Worm (Caenorhabditis elegans): ENCODE results near the gene rab-33.

The rab-33 gene

DNA sequence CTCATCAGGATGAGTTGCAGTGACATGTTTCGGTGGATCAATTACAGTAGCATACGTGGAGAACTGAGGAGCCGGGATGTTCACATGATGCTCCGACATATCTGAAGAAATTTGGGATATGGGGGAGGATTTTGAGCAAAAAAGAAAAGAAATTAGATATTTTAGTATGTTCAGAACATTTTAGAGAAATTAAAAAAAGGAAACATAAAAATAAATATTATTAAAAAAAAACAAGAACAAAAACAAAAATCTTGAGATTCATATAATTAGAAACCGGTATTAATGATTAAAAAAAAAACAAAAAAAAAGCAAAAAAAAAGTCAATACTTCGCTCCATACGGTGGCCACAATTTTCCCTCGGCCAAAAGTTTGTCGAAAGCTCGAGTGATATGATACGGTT, at the start of gene rab-33:
rab-33 (minus strand) TSS at position 101 of the 400 bp plus-strand sequence.
- no peak for TF ChIP-seq med-1 (GFP tag; optimal IDR thresholded peaks at IDR 0.05; ENCODE audit: insufficient read depth)
- no peak for TF ChIP-seq tab-1 (GFP tag; IDR thresholded peaks at IDR 0.05)
- no peak for TF ChIP-seq klf-2 (GFP tag; conservative IDR thresholded peaks at IDR 0.05)
- no peak for TF ChIP-seq cog-1 (tag; optimal IDR thresholded peaks at IDR 0.05)
- TF ChIP-seq ref-1 (GFP tag; conservative IDR thresholded peaks at IDR 0.05) = no peak
- no peak for TF ChIP-seq ztf-29 (GFP tag; IDR thresholded peaks at IDR 0.05)
- TF ChIP-seq ztf-23 (GFP tag; IDR thresholded peaks at IDR 0.05) = no peak
- no peak for TF ChIP-seq flt-1 (GFP tag; IDR thresholded peaks at IDR 0.05)
- TF ChIP-seq T22C8.4 (GFP tag; IDR thresholded peaks at IDR 0.05) = no peak

DNA sequence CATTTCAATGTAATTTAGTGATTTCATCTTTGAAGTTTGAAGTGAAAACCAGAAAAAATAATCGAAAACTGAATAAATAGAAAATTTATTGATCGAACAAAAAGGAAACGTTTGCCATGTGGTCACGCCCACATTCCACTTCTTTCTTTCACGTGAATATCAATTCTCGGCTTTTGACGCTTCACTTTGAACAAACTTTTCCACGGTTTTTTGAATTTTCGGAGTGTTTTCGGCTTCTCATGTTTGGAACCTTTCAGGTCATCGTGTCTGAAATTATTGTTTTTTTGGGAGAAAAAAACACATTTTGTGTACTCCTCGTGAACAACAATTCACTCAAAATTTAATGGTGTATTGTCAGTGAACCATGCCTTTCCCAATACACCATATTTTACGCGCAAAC, 49.3 kb upstream of the rab-33 start, which contains the start of gene T21C12.8:
T21C12.8 (minus strand) TSS at position 101 of the 400 bp plus-strand sequence.
- TF ChIP-seq tab-1 (GFP tag; IDR thresholded peaks at IDR 0.05) (no peak), flt-1 (GFP tag; IDR thresholded peaks at IDR 0.05) (no peak)

DNA sequence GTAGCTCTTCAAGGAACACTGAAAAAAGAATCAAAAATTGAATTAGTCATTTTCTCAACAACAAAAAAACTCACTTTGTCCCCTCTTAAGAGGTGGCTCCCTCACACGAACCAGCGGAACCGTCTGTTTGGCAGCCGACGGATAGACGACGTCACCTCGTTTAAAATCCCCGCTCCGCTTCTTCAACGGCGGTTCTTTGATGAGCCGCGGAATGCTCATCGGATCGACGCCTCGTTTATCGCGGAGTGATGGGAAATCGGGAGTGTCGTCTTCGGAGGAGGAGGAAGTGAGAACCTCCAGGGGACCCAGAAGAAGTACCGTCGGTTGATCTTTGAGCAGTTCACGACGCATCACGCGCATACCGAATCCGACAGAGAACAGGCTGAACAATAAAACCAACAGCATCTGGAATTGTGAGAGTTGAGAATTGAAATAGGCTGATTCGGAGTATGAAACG, 35.1 kb upstream of the rab-33 start, which contains the start of gene nlp-68:
nlp-68 (minus strand) TSS at position 407 of the 457 bp plus-strand sequence.
- TF ChIP-seq tab-1 (GFP tag; IDR thresholded peaks at IDR 0.05) = no peak
- no peak for TF ChIP-seq cog-1 (tag; optimal IDR thresholded peaks at IDR 0.05)
- TF ChIP-seq ztf-29 (GFP tag; IDR thresholded peaks at IDR 0.05) = no peak
- TF ChIP-seq ztf-23 (GFP tag; IDR thresholded peaks at IDR 0.05) = no peak
- no peak for TF ChIP-seq T22C8.4 (GFP tag; IDR thresholded peaks at IDR 0.05)
- TF ChIP-seq med-1 (GFP tag; optimal IDR thresholded peaks at IDR 0.05; ENCODE audit: insufficient read depth) = no peak
- no peak for TF ChIP-seq flt-1 (GFP tag; IDR thresholded peaks at IDR 0.05)
- no peak for TF ChIP-seq klf-2 (GFP tag; conservative IDR thresholded peaks at IDR 0.05)
- no peak for TF ChIP-seq ref-1 (GFP tag; conservative IDR thresholded peaks at IDR 0.05)

DNA sequence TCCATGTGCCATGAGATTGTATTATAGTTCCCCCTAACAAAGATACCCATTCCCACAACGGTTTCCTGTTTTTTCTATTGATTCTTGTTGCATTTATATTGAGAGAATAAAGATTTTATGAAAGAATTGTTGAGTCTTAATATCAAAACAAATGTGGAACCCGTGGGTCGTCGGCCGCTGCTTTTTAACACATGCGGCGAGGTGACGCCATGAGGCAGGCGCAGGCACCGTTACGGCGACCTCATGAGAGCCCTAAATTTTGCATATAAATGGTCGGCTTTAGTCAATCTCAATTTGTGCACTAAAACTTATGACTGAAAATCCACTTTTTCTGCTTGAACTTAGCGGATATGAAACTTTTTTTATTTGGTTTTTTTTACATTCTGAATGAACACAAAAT, 33.9 kb upstream of the rab-33 start:
- TF ChIP-seq flt-1 (GFP tag; IDR thresholded peaks at IDR 0.05) (no peak), ref-1 (GFP tag; conservative IDR thresholded peaks at IDR 0.05) (no peak)

DNA sequence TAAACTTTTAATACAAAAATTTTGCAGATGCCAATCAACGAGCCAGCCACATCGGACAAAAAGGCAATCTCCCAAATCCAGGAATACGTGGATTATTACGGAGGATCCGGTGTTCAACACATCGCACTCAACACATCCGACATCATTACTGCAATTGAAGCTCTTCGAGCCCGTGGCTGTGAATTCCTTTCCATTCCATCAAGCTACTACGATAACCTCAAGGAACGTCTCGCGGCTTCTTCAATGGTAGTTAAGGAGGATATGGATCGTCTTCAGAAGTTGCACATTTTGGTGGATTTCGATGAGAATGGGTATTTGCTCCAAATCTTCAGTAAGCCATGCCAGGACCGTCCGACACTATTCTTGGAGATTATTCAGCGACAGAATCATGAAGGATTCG, 33.4 kb upstream of the rab-33 start:
- TF ChIP-seq ztf-29 (GFP tag; IDR thresholded peaks at IDR 0.05) (no peak), T22C8.4 (GFP tag; IDR thresholded peaks at IDR 0.05) (no peak), cog-1 (tag; optimal IDR thresholded peaks at IDR 0.05) (no peak), tab-1 (GFP tag; IDR thresholded peaks at IDR 0.05) (no peak), med-1 (GFP tag; optimal IDR thresholded peaks at IDR 0.05; ENCODE audit: insufficient read depth) (no peak), flt-1 (GFP tag; IDR thresholded peaks at IDR 0.05) (no peak)

DNA sequence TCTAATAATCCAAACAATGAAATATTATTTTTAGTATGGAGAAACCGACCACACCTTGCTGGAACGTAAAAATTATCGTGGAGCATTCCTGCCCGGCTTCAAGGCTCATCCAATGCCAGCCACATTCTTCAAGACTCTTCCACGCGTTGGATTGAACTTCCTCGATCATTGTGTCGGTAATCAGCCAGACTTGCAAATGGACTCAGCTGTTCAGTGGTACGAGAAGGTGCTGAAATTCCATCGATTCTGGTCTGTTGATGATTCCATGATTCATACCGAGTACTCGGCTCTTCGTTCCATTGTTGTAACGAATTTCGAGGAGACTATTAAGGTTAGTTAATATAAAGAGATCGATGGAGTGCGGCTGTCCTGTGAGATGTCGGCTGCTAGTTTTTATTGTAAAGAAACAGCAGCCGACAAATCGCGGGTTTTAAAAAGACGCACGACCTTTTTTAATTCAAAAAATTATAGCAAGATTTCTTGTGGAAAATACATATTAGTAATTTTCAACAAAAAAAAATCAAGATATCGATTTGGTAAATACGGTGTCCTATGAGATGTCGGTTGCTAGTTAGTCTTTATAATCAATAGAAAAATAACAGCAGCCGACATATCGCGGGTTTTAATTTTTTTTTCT, 32.6 kb upstream of the rab-33 start:
- TF ChIP-seq klf-2 (GFP tag; conservative IDR thresholded peaks at IDR 0.05) = no peak
- TF ChIP-seq ref-1 (GFP tag; conservative IDR thresholded peaks at IDR 0.05) = no peak
- TF ChIP-seq med-1 (GFP tag; optimal IDR thresholded peaks at IDR 0.05; ENCODE audit: insufficient read depth) = no peak
- TF ChIP-seq ztf-29 (GFP tag; IDR thresholded peaks at IDR 0.05) = no peak
- TF ChIP-seq ztf-23 (GFP tag; IDR thresholded peaks at IDR 0.05) = no peak
- TF ChIP-seq T22C8.4 (GFP tag; IDR thresholded peaks at IDR 0.05) = no peak
- TF ChIP-seq tab-1 (GFP tag; IDR thresholded peaks at IDR 0.05) = no peak
- no peak for TF ChIP-seq cog-1 (tag; optimal IDR thresholded peaks at IDR 0.05)
- TF ChIP-seq flt-1 (GFP tag; IDR thresholded peaks at IDR 0.05) = no peak

DNA sequence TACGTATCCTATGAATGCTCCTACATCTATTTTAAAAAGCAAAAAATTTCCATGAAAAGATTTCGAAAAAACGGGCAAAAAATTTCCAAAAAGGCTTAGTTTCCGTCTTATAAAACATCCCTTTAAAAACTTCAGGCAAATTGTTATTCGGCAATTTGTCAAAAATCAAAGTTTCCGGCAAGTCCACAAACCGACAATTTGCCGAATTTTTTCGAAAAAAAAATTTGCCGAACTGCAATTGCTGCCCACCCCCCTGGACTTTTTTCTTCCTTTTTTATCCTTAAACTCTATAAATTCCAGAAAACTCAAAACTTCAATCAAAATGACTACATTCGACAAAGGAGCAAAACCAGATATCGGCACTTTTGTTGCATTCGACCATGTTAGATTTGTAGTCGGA, 31.6 kb upstream of the rab-33 start, which contains the start of gene hpd-1:
hpd-1 (plus strand) TSS at position 301 of the 400 bp plus-strand sequence.
- TF ChIP-seq med-1 (GFP tag; optimal IDR thresholded peaks at IDR 0.05; ENCODE audit: insufficient read depth) = no peak
- no peak for TF ChIP-seq ref-1 (GFP tag; conservative IDR thresholded peaks at IDR 0.05)
- TF ChIP-seq ztf-23 (GFP tag; IDR thresholded peaks at IDR 0.05) = no peak
- TF ChIP-seq tab-1 (GFP tag; IDR thresholded peaks at IDR 0.05) = no peak
- TF ChIP-seq ztf-29 (GFP tag; IDR thresholded peaks at IDR 0.05) = no peak
- TF ChIP-seq cog-1 (tag; optimal IDR thresholded peaks at IDR 0.05) = no peak
- no peak for TF ChIP-seq flt-1 (GFP tag; IDR thresholded peaks at IDR 0.05)
- no peak for TF ChIP-seq klf-2 (GFP tag; conservative IDR thresholded peaks at IDR 0.05)
- TF ChIP-seq T22C8.4 (GFP tag; IDR thresholded peaks at IDR 0.05) = no peak

DNA sequence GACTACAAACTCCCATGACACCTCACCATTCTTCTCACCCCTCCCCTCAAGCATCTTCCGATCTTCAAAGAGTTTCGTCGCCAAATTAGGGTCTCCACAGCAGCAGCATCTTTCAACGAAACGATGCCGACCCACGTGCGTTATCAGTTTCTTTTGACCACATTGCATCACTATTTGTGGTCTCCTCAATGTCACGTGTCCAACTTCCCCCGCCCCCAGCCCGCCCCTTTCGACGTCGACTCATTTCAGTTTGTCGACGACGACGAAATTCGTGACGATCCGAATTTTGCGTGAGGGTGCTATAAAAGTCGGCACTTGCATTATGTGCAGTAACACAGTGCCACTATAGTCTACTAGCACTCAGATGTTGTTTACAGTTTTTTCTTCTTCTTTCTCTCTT, 30.5 kb upstream of the rab-33 start:
- no peak for TF ChIP-seq cog-1 (tag; optimal IDR thresholded peaks at IDR 0.05)
- TF ChIP-seq klf-2 (GFP tag; conservative IDR thresholded peaks at IDR 0.05) = no peak
- no peak for TF ChIP-seq tab-1 (GFP tag; IDR thresholded peaks at IDR 0.05)
- no peak for TF ChIP-seq ztf-23 (GFP tag; IDR thresholded peaks at IDR 0.05)
- no peak for TF ChIP-seq med-1 (GFP tag; optimal IDR thresholded peaks at IDR 0.05; ENCODE audit: insufficient read depth)
- TF ChIP-seq ztf-29 (GFP tag; IDR thresholded peaks at IDR 0.05) = no peak

DNA sequence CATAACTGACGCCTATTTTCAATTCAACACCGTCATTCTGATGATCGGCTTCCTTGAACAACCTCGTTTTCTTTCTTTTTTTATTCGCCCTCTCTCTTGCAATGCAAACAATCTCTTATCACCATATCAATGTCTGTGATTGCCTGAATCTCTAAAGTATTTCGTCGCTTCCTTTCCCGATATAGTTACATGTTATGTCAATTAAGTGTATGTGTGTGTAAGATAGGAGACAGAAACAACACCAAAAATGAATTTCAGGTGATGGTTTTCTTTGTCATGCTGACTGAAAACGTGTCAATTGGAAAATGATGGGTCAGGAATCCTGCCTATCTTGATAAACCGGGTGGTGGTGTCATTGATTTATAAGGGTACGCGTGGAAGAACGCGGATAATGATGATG, 29.7 kb upstream of the rab-33 start:
- TF ChIP-seq cog-1 (tag; optimal IDR thresholded peaks at IDR 0.05) (no peak), flt-1 (GFP tag; IDR thresholded peaks at IDR 0.05) (no peak), med-1 (GFP tag; optimal IDR thresholded peaks at IDR 0.05; ENCODE audit: insufficient read depth) (no peak), ztf-29 (GFP tag; IDR thresholded peaks at IDR 0.05) (no peak)

DNA sequence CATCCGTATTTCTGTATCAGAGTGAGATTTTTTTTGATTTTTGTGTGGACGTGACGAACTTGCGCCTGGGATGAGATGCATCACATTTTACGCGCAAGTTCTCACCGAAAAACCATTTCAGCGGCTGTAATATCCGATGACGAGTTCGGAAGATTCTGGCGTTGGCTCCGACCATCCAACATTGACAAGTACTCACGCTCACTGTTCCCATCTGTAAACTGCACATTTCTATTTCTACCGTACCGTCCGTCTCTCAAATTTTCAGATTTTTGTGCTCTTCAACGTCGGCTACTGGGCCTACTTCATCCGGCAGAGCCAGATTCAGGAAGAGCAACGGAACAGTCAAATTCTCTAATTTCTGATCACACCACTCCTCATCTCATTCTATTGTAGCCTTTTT, 23.8 kb upstream of the rab-33 start:
- TF ChIP-seq flt-1 (GFP tag; IDR thresholded peaks at IDR 0.05) (no peak), ref-1 (GFP tag; conservative IDR thresholded peaks at IDR 0.05) (no peak), ztf-23 (GFP tag; IDR thresholded peaks at IDR 0.05) (no peak), tab-1 (GFP tag; IDR thresholded peaks at IDR 0.05) (no peak), ztf-29 (GFP tag; IDR thresholded peaks at IDR 0.05) (no peak)

DNA sequence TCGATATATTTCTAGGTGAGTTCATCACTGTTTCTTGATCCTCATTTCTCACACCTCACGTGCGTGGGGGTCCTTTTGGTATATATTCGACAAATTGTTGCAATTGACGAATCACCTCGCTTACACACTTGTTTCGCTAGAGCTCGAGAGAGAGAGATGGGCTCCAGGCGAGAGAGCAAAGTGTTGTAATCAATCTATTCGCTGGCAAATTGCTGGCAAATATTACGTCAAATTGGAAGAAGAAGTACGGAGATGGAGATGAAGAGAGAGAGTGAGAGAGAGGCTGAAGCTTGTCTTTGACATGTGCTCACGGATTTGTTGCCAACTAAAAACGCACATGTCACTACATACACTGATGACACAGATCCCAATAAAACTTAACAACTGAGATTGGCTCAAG, 22.3 kb upstream of the rab-33 start:
- no peak for TF ChIP-seq ztf-23 (GFP tag; IDR thresholded peaks at IDR 0.05)
- TF ChIP-seq klf-2 (GFP tag; conservative IDR thresholded peaks at IDR 0.05) = no peak
- no peak for TF ChIP-seq flt-1 (GFP tag; IDR thresholded peaks at IDR 0.05)
- TF ChIP-seq med-1 (GFP tag; optimal IDR thresholded peaks at IDR 0.05; ENCODE audit: insufficient read depth) = no peak
- TF ChIP-seq tab-1 (GFP tag; IDR thresholded peaks at IDR 0.05) = no peak
- no peak for TF ChIP-seq ztf-29 (GFP tag; IDR thresholded peaks at IDR 0.05)
- TF ChIP-seq cog-1 (tag; optimal IDR thresholded peaks at IDR 0.05) = no peak
- TF ChIP-seq T22C8.4 (GFP tag; IDR thresholded peaks at IDR 0.05) = no peak

All from whole organism, midembryonic.